Fruit fly (Drosophila melanogaster) Kc167 (cell line): Measurements from ENCODE around the gene lbe.

Source experiments
- Sin3A ChIP-seq: fragments of >200 bp; optimal IDR thresholded peaks from 2 replicates; lab custom pipeline; 2018; ENCODE audit warnings: missing external identifiers
- ttk ChIP-seq: sonication (Bioruptor generic); optimal IDR thresholded peaks from 2 replicates; lab custom pipeline; 2017; ENCODE audit warnings: missing external identifiers

DNA sequence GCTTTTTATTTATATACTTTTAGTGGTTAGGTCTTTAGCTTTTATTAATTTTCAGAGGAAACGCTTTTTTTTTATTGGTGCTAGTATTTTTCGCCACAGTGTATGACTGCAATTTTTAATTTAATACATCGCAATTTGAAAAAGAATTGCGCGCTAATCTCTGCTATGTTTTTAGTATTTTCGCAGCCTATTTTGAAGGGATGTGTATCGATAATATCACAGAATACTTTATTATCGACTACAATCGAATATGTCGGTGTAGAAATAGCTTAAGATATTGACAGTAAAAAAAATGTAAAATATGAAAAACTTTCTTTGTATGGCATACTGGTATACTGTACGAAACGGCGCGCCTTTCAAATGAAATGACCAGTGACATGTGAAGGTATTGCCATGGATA is 39.6 kb downstream of the lbe start:
- TF ChIP-seq Sin3A (lab: Kevin White, UChicago) (no peak), ttk (lab: Kevin White, UChicago) (no peak)
